Fruit fly (Drosophila melanogaster) Kc167 (cell line): Measurements from ENCODE around the gene bark.

Experiments used
- Myc ChIP-seq: fragments of >200 bp; optimal IDR thresholded peaks from 2 replicates; lab custom pipeline; 2017; ENCODE audit warnings: missing external identifiers
- Sin3A ChIP-seq: fragments of >200 bp; optimal IDR thresholded peaks from 2 replicates; lab custom pipeline; 2018; ENCODE audit warnings: missing external identifiers
- h ChIP-seq: fragments of >200 bp; optimal IDR thresholded peaks from 3 replicates; lab custom pipeline; 2018; ENCODE audit warnings: missing external identifiers
- insv ChIP-seq: fragments of >200 bp; optimal IDR thresholded peaks from 3 replicates; lab custom pipeline; 2018; ENCODE audit warnings: missing external identifiers
- psq ChIP-seq: fragments of >200 bp; optimal IDR thresholded peaks from 2 replicates; lab custom pipeline; 2017; ENCODE audit warnings: missing external identifiers
- ttk ChIP-seq: sonication (Bioruptor generic); optimal IDR thresholded peaks from 2 replicates; lab custom pipeline; 2017; ENCODE audit warnings: missing external identifiers

Gene bark

DNA sequence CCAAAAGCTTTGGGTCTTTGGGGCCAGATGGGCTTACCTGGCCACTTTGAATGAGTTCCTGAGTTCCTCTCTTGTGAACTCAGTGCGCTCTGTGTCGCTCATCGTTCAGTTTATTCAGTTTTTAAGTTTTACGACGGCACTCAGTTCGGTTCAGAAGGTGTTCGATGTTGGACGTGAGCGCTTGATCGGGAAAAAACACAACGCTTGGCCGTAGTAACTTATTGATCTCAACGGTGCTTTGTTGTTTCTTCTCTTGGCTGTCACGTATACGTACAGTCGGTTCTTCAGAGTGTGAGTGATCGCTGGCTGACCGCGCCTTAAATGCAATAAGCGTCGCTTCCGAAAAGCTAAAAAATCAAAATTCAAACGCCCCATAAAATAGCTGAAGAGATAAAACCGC is at the start of gene bark:
Gene bark, plus strand, starts transcription at position 140 of the 400 bp plus-strand sequence.
- TF ChIP-seq Sin3A (no peak), psq (lab: Kevin White, UChicago) (no peak), ttk (no peak), insv (lab: Kevin White, UChicago) (no peak), Myc (lab: Kevin White, UChicago) (no peak), h (lab: Kevin White, UChicago) (no peak)

DNA sequence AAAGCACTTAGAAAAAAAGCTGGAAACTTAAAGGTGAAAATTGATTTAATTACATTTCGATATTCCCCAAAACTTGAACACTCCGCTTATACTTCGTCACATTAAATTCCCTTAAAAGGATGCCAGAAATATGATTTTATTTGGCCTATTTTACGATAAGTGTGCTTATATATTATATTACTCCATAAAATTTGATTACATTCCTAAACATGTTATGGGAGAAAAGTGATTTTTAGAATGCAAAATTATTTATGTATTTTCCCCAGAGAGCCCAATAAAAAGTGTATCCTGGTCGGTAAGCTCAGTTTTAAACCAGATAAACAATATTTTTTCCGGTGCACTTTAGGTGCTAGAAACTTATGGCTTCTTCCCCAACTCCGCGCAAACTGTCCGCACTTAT is 49.3 kb upstream of the bark start:
- TF ChIP-seq Myc (lab: Kevin White, UChicago), result no peak
- TF ChIP-seq Sin3A, result no peak
- TF ChIP-seq insv (lab: Kevin White, UChicago), result no peak
- TF ChIP-seq psq (lab: Kevin White, UChicago), result no peak
- TF ChIP-seq h (lab: Kevin White, UChicago), result no peak
- no peak for TF ChIP-seq ttk

DNA sequence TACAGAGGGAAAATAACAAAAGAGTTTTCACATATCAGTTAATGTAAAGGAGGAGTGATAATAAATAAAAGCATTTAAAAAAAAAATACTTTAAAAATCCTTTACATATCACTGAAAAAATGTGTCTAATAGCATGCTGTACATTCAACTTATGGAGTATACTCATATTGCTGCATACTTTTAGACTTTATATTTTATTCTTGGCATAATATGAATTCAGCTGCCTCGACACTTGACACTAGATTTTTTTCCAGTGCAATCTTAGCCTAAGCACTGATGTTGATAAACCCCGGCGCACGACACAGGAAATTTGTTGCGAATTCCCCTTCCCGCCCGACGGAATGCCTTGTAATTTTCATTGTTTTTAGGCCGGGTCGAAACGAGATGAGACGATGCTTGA is 46.5 kb upstream of the bark start:
- no peak for TF ChIP-seq ttk
- no peak for TF ChIP-seq insv (lab: Kevin White, UChicago)
- TF ChIP-seq psq (lab: Kevin White, UChicago), result no peak
- TF ChIP-seq Sin3A, result no peak
- TF ChIP-seq Myc (lab: Kevin White, UChicago), result no peak
- no peak for TF ChIP-seq h (lab: Kevin White, UChicago)

DNA sequence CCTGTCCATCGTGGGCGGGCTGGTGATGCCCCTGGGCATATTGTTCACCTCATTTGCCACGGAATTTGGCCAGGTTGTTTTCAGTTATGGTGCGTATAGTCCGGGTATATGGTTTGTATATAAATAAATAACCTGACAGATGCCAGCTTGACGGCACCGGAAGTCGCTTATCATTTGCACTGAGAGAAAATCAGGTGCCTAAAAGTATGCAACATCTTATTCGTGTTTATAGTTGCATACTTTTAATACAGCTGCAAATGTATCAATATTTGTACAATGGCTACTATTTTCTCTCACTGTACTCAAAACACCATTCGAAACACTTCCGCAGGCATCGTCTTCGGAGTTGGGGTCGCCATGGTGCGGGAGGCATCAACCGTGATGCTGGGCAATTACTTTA is 38.3 kb upstream of the bark start:
- TF ChIP-seq psq (lab: Kevin White, UChicago), result no peak
- no peak for TF ChIP-seq Myc (lab: Kevin White, UChicago)
- no peak for TF ChIP-seq insv (lab: Kevin White, UChicago)
- TF ChIP-seq Sin3A, result no peak
- TF ChIP-seq ttk, result no peak
- no peak for TF ChIP-seq h (lab: Kevin White, UChicago)

DNA sequence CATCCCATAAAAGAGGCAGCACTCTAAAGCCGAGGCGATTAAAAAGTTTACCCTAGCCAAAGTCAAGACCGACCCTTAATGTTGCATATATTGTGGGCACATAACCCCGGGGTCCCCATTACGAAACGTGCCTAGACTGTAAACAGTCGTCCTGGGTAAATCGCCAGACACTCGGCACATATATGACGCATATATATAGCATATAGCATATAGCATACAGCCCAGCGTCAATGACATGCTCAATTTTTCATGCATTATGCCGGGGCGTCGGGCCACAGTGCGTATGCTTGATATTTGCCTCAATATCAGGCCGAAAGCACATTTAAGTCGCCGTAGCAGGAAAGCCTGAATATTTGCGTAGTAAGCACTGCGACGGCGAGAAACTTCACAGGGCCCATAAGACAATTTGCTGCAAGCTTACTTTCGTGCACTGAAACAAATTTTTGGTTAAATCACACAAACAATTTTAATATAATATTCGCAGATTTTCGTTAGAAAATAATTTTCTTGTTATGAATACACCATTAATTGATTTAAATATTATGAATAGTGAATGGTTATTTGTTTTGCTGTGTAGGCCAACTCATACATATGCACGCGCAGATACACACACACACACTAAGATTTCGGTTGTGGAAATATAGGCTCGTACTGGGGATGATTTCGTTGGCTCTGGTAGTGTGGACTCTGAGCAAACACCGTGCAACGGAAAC is 32.0 kb upstream of the bark start:
- TF ChIP-seq psq (lab: Kevin White, UChicago) (no peak), Sin3A (no peak)

DNA sequence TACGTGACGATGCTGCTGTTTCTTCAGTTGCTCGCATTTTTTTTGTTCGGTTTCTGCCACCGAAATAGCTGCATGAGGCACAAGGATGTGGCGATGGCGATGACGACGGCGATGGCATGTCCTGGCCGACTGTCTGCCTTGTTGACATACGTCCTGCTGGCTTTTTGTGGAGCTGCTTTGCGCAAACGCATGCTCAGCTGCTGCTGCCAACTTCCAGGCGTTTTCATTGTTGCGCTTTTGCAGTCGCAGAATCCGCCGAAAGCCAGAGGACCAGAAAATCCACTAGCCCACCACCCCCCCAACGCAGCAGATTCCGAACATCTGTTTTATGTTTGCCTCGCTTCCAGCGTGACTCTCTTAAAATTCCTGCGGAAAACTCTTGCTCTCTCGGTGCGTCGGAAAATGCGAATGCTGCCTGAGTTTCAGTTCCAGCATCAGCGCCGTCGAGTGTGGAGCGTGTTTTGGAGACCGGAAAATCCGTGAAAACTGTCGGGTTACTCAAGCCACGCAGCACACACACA is 30.1 kb upstream of the bark start, which contains the start of gene CG43707:
Gene CG43707, plus strand, starts transcription at position 426 of the 521 bp plus-strand sequence.
- no peak for TF ChIP-seq ttk
- no peak for TF ChIP-seq insv (lab: Kevin White, UChicago)
- TF ChIP-seq psq (lab: Kevin White, UChicago), result no peak
- TF ChIP-seq Sin3A, result no peak
- TF ChIP-seq Myc (lab: Kevin White, UChicago), result no peak
- TF ChIP-seq h (lab: Kevin White, UChicago), result no peak

DNA sequence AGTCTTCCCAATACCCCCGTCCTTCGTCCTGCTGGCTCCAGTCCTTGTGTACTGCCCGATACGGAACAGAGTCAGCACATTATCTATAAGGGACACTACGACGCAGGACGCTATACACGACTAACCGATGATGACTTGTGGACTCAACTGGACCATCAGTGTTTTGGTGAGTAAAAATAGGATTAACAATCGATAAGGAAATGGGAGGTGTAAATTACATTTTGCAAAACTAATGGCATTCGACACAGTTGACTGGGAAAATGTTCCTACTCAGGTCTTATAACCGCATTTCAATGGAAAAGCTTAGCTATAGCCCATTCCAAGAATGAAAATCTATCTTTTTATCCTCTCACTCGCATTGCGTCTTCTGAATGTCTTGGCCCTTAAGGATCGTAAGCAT is 21.8 kb upstream of the bark start, which contains the start of gene CG43703:
Gene CG43703, plus strand, starts transcription at position 301 of the 400 bp plus-strand sequence.
- TF ChIP-seq Myc (lab: Kevin White, UChicago) (no peak), psq (lab: Kevin White, UChicago) (no peak), h (lab: Kevin White, UChicago) (no peak), Sin3A (no peak), ttk (no peak), insv (lab: Kevin White, UChicago) (no peak)

DNA sequence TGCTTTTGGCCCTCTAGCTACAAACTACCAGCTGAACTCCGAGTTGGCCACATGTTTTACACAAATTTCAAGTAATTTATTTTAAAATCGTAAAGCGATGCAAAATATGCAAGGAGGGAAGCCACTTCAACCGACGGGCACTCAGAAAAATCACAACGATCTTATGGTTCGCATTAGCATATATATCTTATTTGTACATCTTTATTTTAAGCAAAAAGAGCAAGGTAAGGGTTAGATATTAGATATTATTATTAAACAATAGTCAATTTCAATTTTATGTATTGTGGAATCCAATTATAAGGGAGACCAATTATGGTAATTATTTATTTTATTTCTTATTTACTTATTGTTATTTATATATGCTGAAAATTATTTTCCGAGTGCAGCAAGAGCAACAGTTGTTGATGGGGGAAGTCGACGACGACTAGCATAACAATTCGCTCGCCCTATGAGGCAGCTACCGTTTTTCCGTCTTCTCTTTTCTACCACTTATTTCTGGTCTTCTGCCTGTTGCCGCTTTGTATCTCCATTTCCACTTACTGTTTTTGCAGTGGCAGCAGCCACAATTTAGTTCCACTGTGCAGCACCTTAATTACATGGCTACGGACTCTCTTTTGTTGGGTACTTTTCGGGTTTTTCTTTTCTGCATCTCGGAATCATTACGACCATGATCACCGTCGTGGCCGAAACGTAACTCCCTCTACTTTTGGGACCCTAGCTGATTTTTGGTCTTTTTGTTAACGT is 17.1 kb upstream of the bark start:
- TF ChIP-seq insv (lab: Kevin White, UChicago) (no peak), Sin3A (no peak), psq (lab: Kevin White, UChicago) (no peak), ttk (no peak), Myc (lab: Kevin White, UChicago) (no peak), h (lab: Kevin White, UChicago) (no peak)

DNA sequence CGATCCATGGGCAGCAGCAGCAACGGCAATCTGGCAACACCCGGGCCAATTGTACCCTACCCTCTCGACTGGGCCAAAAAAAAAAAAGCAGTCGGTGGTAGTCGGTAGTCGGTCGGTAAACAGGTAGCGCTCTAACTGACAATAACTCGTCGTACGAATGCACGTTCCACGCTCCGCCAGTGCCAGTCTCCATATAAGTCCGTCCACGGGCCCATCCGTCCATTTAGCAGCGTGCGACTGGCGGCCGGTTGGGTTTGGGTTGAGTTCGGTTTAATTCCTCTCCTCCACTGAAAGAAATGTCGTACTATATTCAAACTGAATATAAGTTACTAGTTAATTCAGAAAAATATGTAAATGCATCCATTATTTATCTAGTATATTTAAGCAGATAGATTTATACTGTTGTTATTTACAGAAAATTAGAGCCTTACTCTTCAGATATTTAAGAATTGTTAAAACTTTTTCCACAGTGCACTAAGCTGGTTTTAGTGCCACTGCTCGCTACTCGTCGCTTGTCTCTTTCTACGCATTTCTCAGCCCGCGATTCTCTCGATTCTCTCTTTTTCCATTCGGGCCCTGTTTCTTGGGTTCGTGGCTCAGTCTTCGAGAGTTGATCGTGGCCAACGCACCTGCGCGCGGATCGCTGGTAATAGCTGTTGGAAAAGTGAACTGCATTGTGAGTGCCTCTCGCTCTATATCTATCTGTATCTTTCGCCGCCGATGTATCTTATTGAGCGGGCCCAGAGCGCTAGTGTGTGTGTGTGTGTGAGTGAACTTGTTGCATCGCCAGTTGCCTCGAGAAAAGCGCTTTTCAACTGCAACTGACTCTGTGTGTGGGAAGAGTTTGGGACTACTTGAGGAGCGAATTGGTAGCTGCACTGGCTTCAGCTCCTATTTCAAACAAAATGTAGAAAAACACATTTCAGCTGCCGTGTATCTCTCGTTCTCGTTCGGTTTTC is 15.6 kb upstream of the bark start, which contains the start of gene bowl:
Gene bowl, plus strand, starts transcription at position 592 of the 959 bp plus-strand sequence.
- TF ChIP-seq ttk, result no peak

DNA sequence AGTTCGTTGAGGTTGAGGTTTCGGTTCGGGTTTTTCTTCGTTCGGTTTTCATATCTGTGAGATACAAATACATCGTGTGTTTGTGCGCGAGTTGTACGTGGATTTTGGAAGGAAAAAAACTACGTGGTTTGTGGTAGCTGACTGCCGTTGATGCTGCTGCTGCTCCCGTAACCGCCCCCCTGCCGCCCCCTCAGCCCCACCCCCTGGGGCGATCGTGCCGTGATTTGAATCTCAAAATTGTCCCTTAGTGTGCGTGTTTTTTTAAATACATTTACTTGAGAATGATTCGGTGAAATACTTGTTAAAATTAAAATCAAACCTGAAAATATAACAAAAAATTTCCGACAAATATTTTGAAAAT is 14.9 kb upstream of the bark start:
- TF ChIP-seq Myc (lab: Kevin White, UChicago) (no peak), h (lab: Kevin White, UChicago) (no peak), psq (lab: Kevin White, UChicago) (no peak), Sin3A (no peak), insv (lab: Kevin White, UChicago) (no peak), ttk (no peak)

DNA sequence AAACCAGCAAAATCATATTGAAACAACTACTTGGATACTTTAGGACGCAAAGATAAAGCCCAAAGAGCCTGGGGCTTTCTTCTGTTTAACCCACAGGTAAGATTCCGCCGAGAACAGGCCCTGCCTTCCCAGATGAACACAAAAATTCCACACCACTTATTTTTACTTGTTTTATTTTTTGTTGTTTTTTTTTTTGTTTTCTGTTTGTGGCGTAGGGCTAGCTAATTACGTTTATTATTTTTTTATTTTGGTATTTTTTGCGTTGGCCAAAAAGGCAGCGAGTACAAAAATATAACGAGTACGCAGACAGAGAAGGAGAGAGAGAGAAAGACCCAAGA is 14.4 kb upstream of the bark start:
- TF ChIP-seq insv (lab: Kevin White, UChicago) (no peak), ttk (no peak), Sin3A (no peak), h (lab: Kevin White, UChicago) (no peak), psq (lab: Kevin White, UChicago) (no peak), Myc (lab: Kevin White, UChicago) (no peak)
